Worm (Caenorhabditis elegans): ENCODE results near the gene C10C6.3.

DNA sequence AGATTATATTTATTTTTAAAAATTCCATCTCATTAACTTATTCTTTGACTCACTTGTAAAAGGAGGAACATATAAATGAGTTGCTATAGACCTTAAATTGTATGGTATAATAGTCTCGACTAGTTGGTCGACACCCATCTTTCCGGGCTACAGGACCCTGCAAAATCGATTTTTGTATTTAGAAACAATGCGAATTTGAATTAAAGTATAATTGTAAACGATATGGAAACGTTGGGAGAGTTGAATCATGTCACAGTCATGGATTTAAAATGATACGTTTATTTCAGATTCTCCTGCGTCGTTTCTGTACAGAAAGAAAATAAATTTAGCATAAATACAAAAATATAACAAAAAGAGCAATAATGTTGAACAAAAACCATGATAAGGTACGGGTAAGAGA is 14.1 kb upstream of the C10C6.3 start, which contains the start of gene catp-8:
- TF ChIP-seq him-1 (tag; optimal IDR thresholded peaks at IDR 0.05) (no peak), dao-5 (tag; optimal IDR thresholded peaks at IDR 0.05) (no peak)
